Fruit fly (Drosophila melanogaster) S2 (cell line): ENCODE measurements around the gene crb.

Source experiments
- CG8478 ChIP-seq: fragments of >200 bp; optimal IDR thresholded peaks from 2 replicates; lab custom pipeline; 2018
- CTCF ChIP-seq, 2 experiments: fragments of >200 bp; optimal IDR thresholded peaks; 2 replicates each; lab custom pipeline; 2018

Gene crb

DNA sequence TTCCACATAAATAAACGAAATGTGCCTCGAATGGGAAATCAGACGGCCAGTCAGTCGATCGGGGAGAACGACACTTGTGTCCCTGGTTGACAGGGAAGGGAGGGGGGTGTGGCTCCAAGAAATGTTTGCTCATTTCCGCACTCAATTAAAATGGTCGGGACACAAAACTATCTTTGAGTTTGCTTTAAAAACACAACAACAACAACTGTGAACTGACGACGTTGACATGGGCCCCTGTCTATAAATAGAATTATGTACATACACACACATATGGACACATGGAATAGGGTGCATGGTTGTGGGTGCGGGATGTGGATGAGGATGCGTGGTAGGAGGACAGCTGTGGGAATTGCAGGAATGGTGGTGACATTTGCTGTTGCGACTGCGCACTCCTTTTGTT lies 24.8 kb upstream of the crb start:
- no peak for TF ChIP-seq CG8478 (lab: Kevin White, UChicago)
- TF ChIP-seq CTCF (optimal IDR thresholded peaks at IDR 0.05; lab: Kevin White, UChicago): no peak

DNA sequence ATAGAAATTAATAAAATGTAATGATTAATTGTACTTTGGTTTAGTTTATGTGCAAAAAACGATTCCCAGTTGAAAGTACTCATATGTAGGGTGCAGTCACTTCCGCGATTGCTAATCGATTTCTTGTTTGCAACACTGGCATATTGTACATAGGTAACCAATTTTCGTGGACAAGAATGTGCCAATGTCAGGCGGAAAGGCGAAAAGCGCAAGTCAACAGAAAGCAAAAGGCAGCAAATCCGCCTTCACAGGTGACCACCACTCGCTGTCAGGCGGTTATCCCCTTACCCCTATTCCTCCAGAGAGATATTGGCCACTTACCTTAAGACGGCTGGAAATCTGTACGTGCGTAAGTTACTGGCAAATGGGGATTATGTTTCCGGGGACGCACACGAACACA lies 24.3 kb upstream of the crb start:
- no peak for TF ChIP-seq CTCF (optimal IDR thresholded peaks at IDR 0.05; lab: Kevin White, UChicago)
- TF ChIP-seq CG8478 (lab: Kevin White, UChicago): no peak

DNA sequence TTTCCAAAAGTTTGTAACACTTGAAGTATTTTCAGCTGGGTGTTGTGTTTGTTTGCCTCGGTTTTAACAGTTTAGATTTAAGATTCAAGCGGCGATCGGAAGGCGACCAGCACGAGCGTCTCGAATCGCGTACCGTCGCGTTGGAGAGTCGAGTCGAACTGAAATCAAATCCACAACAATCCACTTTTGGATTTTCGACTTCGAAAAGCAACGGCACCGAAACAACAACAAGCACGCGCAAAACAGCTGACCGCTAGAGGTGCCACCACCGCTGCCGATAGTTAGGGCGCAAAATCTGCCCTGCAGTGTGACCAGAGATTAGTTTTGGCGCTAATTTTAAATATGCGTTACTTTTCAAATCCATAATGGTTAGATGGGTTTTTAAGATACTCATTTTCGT lies 23.8 kb upstream of the crb start, which contains the start of gene jar:
jar (minus strand) TSS at position 163 of the 400 bp plus-strand sequence.
- TF ChIP-seq CG8478 (lab: Kevin White, UChicago) (no peak), CTCF (optimal IDR thresholded peaks at IDR 0.05; lab: Kevin White, UChicago) (peak; percentile 53 to 56)

DNA sequence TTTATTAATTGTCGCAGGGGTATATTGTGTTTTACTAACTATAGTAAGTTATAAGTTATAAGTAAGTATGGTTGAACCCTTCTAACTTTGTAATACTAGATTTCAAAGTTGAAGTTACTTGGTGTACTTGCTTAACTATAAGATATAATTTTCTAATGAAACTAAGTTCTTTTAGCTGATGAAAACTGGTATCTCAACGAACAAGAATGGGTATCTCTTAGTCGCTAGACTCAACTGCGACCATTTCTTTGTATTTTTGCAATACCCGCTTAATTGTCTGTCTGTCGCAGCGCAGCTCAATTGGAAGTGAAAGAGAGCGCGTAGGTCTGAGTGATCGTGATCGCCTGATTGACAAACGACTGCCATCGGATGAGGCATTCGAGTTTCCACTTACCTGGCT lies 22.6 kb upstream of the crb start:
- no peak for TF ChIP-seq CG8478 (lab: Kevin White, UChicago)
- TF ChIP-seq CTCF (optimal IDR thresholded peaks at IDR 0.05; lab: Kevin White, UChicago): no peak

DNA sequence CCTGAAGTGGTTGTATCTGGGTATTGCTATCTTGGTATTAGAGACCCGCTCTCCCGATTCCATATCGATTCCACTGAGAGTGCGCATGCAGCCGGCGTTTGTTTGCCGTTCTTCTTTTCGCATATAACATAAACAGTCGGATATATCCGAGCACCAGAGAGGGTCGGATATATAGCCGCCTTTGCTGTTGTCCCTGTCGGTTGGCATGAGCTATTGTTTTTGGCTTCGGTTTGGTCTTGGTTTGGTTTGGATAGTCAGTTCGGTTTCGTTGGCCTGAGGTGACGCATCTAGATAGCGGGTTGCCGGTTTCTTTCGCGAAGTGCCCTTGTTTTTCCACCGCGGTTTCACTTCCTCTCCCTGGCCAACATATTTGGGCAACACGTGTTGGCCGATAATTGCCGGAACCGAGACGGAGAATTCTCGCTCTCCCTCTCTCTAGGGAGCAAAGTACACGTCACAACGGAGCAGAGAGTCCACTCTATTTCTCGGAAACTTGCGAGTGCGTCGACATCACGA lies 22.0 kb upstream of the crb start, which contains the start of gene Orct2:
Orct2 (plus strand) TSS at position 255 of the 516 bp plus-strand sequence.
- TF ChIP-seq CTCF (optimal IDR thresholded peaks at IDR 0.05; lab: Kevin White, UChicago): no peak
- TF ChIP-seq CG8478 (lab: Kevin White, UChicago): no peak

DNA sequence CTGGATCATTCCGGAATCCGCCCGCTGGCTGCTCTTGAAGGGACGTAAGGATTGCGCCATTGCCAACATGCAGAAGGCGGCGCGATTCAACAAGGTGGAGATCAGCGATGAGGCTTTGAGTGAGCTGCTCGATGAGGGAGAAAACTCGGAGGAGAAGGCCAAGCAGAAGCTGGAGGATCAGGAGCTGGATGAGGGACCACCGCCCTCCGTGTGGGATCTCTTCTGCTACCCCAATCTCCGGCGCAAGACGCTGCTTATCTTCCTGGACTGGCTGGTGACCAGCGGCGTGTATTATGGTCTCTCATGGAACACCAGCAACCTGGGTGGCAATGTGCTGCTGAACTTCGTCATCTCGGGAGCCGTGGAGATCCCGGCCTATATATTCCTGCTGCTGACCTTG lies 20.7 kb upstream of the crb start:
- no peak for TF ChIP-seq CTCF (optimal IDR thresholded peaks at IDR 0.05; lab: Kevin White, UChicago)
- TF ChIP-seq CG8478 (lab: Kevin White, UChicago): no peak

DNA sequence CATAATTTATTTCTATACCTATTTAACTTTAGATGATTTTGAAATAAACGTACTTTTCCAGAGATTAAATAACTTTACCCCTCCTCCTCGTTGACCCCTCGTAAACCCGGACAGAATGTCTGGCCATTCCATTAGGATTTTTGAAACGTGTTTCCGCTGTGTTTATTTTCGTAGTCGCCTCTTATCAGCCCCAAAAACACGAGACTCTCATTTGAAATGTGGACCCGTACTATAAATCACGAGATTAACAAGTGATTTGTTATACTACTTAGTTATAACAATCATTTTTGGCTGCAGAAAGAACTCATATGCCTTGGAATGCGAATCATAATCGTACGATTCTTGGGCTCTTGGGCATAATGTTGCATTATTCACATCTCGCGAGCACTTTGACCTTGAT lies 19.4 kb upstream of the crb start:
- TF ChIP-seq CTCF (optimal IDR thresholded peaks at IDR 0.05; lab: Kevin White, UChicago) (no peak), CG8478 (lab: Kevin White, UChicago) (no peak)

DNA sequence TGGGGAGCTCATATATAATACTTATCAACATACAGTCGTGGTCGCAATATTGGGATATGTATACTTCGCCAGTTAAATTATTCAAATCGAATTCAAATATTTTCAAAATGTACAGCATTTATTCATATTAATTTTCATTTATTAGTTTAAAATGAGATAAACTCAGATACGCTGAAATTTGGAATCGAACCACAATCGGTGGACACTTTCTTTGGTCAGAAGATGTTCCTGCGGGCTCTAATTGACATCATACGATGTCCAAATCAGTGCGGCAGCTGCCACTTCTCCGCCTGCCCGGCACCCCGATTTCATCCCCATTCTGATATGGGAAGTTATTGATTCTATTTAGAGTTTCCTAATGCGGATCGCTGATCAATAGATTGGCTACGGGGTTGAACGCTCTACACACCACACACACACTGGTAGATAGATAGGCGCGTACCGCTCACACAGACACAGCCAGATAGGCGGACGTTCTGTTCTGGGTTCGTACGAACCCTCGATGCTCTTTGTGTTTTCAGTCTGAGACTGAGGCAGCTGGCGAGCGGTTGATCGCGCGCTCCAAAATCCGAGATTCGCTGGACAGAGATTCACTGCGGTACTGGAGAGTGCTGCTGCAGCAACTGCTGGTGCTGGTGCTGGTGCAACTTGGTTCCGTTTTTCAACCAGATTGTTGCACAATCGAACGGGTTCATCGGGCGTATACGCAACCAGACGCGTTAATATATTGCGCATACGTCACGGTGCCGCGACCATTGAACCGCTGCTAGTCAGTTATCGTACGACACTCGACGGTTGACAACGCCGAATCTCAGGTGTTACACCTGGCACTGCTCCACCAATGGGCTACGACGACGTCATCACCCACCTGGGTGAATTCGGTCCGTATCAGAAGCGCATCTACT lies 18.5 kb upstream of the crb start, which contains the start of gene Orct:
Orct (plus strand) TSS at position 157 of the 905 bp plus-strand sequence.
- TF ChIP-seq CG8478 (lab: Kevin White, UChicago) (no peak), CTCF (optimal IDR thresholded peaks at IDR 0.05; lab: Kevin White, UChicago) (no peak)

DNA sequence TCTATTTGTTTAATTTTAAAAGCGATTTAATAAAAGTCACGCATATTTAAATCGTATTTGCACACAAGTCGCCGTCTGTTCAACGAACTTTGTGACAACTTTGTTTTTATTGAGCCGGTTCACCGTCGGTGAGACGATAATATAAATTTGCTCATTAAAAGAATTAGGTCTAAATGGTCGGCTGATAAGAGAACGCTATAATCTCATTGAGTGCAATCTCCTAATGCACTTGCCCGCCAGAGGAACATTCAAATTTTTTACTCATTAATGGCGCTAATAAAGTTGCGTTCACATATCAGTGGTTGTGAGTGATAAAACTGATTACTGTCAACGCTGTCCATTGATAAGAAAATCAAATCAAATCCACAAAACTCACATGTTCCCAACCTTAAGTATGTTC lies 16.1 kb upstream of the crb start:
- no peak for TF ChIP-seq CG8478 (lab: Kevin White, UChicago)
- no peak for TF ChIP-seq CTCF (optimal IDR thresholded peaks at IDR 0.05; lab: Kevin White, UChicago)

DNA sequence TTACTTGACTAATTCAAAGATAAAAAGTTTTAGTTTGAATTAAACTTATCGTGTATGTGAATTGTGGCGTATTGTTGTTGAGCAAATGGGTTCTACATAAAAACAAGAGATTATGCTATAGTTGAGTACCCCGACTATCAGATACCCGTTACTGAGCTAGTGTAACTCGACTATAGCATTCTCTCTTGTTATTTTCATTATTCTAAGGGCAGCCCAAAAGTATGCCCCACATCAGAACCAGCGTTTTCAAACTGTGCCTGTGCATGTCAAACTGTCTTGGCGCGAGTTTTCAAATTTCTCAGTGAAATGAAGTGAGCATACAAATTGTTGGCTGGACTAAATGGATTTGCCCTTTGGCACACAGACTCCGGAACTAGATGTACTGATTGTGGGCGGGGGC lies 15.6 kb upstream of the crb start, which contains the start of gene shps:
shps (plus strand) TSS at position 282 of the 400 bp plus-strand sequence.
- TF ChIP-seq CTCF (optimal IDR thresholded peaks at IDR 0.05; lab: Kevin White, UChicago) (peak; percentile 47 to 63), CG8478 (lab: Kevin White, UChicago) (no peak)

DNA sequence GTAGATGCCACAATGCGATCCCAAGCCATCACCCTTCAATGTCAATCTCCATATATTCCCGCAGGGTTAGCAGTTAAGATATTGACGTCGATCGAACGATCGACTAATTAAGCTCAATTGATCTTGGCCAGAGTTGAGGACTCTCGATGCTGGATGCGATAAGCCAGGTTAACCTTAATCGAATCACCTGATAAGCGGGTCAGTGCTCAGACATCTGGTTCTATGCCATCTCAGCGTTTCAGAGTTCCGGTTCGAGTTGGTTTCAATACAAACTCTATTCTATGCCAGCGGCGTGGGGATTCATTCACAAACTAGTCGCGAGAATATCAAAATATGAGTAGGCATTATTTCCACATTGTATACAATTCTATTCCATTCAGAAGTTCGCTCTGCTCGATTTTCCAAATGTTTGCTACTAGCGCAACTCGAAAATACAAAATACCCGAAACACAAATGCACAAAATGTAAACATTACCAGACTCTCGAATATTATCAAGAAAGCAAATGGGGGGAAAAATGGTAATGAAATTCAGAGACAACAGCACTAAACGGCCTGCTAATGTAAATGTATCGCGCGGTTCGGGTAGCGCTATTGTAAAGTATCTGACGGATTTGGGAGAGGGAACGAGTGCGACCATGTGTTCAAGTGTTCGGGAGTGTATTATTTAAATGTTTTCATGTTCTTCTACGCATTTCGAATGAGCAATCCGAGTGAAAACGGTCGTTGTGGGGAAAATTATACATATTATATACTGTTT lies 12.1 kb upstream of the crb start:
- TF ChIP-seq CG8478 (lab: Kevin White, UChicago) (no peak), CTCF (optimal IDR thresholded peaks at IDR 0.05; lab: Kevin White, UChicago) (no peak)

DNA sequence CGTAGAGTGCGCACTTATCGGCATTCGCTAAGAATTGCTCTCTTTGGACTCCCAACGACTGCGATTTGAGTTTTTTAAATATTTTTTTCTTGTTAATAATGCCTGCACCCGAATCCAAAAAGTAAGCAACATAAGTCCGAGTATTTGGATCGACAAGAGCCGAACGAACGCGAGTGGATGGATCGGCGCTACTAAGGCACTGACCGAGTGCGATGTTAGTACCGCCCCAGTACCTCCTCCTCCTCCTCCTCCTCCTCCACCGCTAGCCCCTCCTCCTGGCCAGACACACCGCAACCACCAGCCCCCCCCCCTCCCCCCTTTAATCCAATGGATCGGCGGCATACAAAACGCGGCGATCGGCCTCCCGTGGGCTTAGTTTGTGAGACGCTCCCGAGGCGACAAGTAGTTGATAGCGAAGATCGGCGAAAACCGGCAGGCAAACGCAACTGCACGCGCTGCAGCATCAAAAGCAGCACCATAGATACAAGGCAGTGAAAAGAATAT lies 11.2 kb upstream of the crb start, which contains the start of gene CG6356:
CG6356 (plus strand) TSS at position 374 of the 504 bp plus-strand sequence.
- no peak for TF ChIP-seq CTCF (optimal IDR thresholded peaks at IDR 0.05; lab: Kevin White, UChicago)
- TF ChIP-seq CG8478 (lab: Kevin White, UChicago): no peak

DNA sequence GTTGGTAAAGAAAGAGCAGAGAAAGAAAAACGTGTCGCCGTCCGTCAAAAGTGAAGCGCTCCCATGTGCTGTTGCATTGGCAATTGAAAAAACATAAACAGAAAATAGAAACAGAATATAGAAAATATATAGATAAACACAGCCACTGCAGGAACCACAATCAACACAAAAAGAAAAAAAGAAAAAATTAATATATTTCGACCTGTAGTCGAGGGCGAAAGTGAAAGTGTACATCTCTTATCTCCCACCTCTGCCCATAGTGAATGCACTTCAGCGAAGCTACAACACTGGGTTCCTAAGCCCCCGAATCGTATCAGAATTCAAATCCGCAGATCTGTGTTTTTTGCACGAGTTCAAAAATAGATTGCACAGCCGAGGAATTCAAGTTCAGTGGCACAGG lies 10.7 kb upstream of the crb start:
- no peak for TF ChIP-seq CTCF (optimal IDR thresholded peaks at IDR 0.05; lab: Kevin White, UChicago)
- TF ChIP-seq CG8478 (lab: Kevin White, UChicago): no peak

DNA sequence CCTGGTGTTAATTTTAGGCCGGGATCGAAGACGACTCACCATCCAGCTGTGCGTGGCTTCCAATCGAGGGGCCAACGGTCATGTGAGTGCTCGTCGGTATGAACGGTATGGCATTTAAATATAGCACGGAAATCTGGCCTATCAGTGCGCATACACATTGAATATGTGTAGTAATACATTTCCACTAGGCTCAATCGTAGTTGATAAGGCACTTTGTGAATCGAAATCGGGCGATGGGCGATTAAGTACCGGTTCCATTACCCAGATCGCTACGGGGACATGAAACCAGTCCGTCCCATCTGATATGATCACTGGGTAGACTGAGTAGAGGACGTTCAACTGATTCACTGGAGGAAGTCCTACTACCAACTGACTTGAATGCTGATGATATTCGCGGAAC lies 9.5 kb upstream of the crb start:
- TF ChIP-seq CTCF (optimal IDR thresholded peaks at IDR 0.05; lab: Kevin White, UChicago): no peak
